Fruit fly (Drosophila melanogaster) whole organism: ENCODE data around the gene CG14362.

Experiments
- CG8478 ChIP-seq: fragments of >200 bp; optimal IDR thresholded peaks from 2 replicates; lab custom pipeline; 2018; ENCODE audit warnings: inconsistent platforms
- Dll ChIP-seq: fragments of >200 bp; optimal IDR thresholded peaks from 2 replicates; lab custom pipeline; 2017
- EcR ChIP-seq, 2 experiments: fragments of >200 bp; optimal IDR thresholded peaks; 2 replicates each; lab custom pipeline; 2017; ENCODE audit warnings: missing biosample characterization in 2 of 2, missing genetic modification characterization in 2 of 2, missing genetic modification reagents in 2 of 2
- psq ChIP-seq: fragments of >200 bp; optimal IDR thresholded peaks from 2 replicates; lab custom pipeline; 2017

dm6 chr3R:13859242-13859641 is 4.0 kb upstream of the CG14362 start:
- TF ChIP-seq CG8478 (lab: Kevin White, UChicago) (no peak), Dll (no peak), EcR (GFP tag; optimal IDR thresholded peaks at IDR 0.05; lab: Kevin White, UChicago) (no peak), psq (lab: Kevin White, UChicago) (no peak)
